Fruit fly (Drosophila melanogaster): ENCODE data around the gene rudhira.

The rudhira gene

dm6 chrX:11820284-11821075 lies 3.8 kb downstream of the rudhira start:
- TF ChIP-seq psq (optimal IDR thresholded peaks at IDR 0.05) (no peak), Myc (optimal IDR thresholded peaks at IDR 0.05) (no peak), insv (optimal IDR thresholded peaks at IDR 0.05) (no peak), ttk (optimal IDR thresholded peaks at IDR 0.05) (no peak), h (optimal IDR thresholded peaks at IDR 0.05) (no peak), Sin3A (optimal IDR thresholded peaks at IDR 0.05) (no peak)

DNA sequence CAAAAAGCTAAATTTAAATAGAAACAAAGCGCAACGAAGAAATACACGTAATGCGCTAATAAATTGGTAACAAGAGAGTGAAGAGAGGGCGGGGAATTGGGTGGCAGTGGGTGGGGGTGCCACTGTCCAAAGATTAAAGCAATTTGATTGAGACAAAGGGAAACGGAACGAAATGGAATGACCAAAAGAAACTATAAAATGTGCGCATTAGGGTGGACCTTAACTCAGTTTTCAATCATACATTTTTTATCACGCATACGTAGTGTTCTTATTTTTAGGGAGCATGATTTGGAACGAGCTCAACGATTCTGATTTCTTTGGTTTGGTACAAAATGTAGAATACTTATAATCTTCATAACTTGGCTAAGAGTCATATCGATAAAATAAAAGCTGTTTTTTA lies 5.2 kb downstream of the rudhira start:
- TF ChIP-seq Myc (optimal IDR thresholded peaks at IDR 0.05) (no peak), ttk (optimal IDR thresholded peaks at IDR 0.05) (no peak), Sin3A (optimal IDR thresholded peaks at IDR 0.05) (no peak), psq (optimal IDR thresholded peaks at IDR 0.05) (no peak), h (optimal IDR thresholded peaks at IDR 0.05) (no peak), insv (optimal IDR thresholded peaks at IDR 0.05) (no peak)

dm6 chrX:11823003-11823402 lies 6.3 kb downstream of the rudhira start:
- no peak for TF ChIP-seq insv (optimal IDR thresholded peaks at IDR 0.05)
- no peak for TF ChIP-seq Sin3A (optimal IDR thresholded peaks at IDR 0.05)
- no peak for TF ChIP-seq h (optimal IDR thresholded peaks at IDR 0.05)
- TF ChIP-seq psq (optimal IDR thresholded peaks at IDR 0.05): no peak
- no peak for TF ChIP-seq ttk (optimal IDR thresholded peaks at IDR 0.05)
- TF ChIP-seq Myc (optimal IDR thresholded peaks at IDR 0.05): no peak

DNA sequence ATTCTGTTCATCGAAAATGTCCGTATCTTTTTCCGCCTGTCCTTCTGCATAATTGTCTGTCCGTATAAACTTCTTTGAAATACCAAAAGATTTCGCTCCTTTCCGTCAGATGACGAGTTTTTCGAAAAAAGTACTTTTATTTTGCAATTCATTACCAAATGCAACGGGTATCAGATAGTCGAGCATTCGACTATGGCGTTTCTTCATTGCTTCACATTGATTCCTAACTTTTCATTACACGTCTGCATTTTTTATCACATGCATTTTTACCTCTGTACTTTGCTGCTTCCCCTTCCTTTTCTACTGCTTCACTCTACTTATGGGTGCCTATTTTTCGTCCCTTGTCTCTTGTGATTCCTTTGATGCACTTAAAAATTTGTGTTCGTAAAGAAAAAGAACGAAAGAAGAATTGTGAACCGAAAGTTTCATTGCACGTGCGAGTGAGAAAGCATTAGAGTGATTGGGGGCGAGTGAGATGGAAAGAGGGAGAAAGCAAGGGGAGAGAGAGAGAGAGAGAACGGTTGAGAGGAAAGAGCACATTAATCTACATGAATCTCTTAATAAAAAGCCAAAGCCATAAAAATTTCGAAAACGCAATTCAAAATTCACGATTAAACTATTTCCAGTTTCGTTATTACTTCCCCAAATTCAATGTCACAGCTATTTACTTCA lies 11.8 kb downstream of the rudhira start:
- no peak for TF ChIP-seq insv (optimal IDR thresholded peaks at IDR 0.05)
- no peak for TF ChIP-seq h (optimal IDR thresholded peaks at IDR 0.05)
- no peak for TF ChIP-seq Sin3A (optimal IDR thresholded peaks at IDR 0.05)
- no peak for TF ChIP-seq ttk (optimal IDR thresholded peaks at IDR 0.05)
- TF ChIP-seq psq (optimal IDR thresholded peaks at IDR 0.05): no peak
- no peak for TF ChIP-seq Myc (optimal IDR thresholded peaks at IDR 0.05)

DNA sequence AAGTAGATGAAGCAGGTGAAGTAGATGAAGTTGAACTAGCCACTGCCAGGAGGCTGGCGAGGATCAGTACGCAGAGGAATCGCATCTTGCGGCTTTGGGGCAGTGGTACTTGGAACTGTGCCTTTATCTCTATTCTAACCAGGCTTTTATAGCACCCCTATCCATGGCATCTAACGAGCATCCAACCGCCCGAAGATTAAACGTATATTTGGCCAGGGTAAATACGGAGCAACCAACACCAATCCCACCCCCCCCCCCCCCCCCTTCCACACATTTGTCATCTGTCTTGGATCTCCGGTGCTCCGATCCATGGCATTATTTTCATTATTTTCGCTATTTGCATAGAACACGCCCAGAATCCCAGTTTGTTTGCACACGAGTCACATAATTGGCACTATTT lies 21.2 kb downstream of the rudhira start, which contains the start of gene CG15741:
Gene CG15741, minus strand, starts transcription at position 101 of the 400 bp plus-strand sequence.
- TF ChIP-seq Sin3A (optimal IDR thresholded peaks at IDR 0.05) (no peak), psq (optimal IDR thresholded peaks at IDR 0.05) (no peak), ttk (optimal IDR thresholded peaks at IDR 0.05) (no peak)

- TF ChIP-seq h (optimal IDR thresholded peaks at IDR 0.05) (no peak), ttk (optimal IDR thresholded peaks at IDR 0.05) (no peak), Sin3A (optimal IDR thresholded peaks at IDR 0.05) (no peak), psq (optimal IDR thresholded peaks at IDR 0.05) (no peak), insv (optimal IDR thresholded peaks at IDR 0.05) (no peak)
Measured at dm6 chrX:11839308-11839707, 22.6 kb downstream of the rudhira start, which contains the start of gene Cyp28c1. Gene Cyp28c1, plus strand, starts transcription at chrX:11839608.

- TF ChIP-seq Myc (optimal IDR thresholded peaks at IDR 0.05) (no peak), Sin3A (optimal IDR thresholded peaks at IDR 0.05) (no peak), psq (optimal IDR thresholded peaks at IDR 0.05) (no peak), ttk (optimal IDR thresholded peaks at IDR 0.05) (no peak), insv (optimal IDR thresholded peaks at IDR 0.05) (no peak), h (optimal IDR thresholded peaks at IDR 0.05) (no peak)
Measured at dm6 chrX:11841702-11842378, 25.1 kb downstream of the rudhira start.

DNA sequence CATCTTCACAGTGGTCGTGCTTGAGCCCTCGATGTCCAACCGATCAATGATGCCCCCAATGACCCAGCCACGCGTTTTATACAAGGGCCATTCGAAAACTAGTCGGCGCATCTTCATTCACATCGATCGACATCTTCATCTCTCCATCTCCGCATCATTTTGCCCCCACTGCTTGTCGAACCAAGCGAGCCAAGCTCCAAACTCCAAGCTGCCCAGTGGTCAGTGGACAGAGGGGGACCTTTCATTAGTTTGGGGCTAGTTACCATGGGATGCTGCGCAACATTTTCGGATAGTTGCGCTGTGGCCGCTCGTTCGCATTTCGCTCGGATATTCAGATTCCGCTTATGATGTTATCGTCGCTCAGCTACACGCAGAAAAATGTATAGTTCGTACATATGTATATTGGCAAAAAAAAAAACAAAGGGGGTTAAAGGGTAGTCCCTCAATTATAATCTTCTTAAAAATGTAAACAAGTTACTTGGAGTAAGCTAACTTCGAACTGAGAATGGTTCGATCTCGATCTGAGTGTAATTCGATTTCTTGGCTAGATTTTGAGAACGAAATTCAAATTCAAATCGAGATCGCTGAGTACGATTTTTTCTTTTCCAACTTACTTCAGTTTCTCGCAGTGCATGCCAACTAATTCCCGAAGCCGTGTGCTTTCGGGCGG lies 29.5 kb downstream of the rudhira start, which contains the start of gene CG15740:
Gene CG15740, minus strand, starts transcription at position 51 of the 670 bp plus-strand sequence.
- no peak for TF ChIP-seq ttk (optimal IDR thresholded peaks at IDR 0.05)
- TF ChIP-seq Sin3A (optimal IDR thresholded peaks at IDR 0.05): no peak
- no peak for TF ChIP-seq insv (optimal IDR thresholded peaks at IDR 0.05)
- TF ChIP-seq Myc (optimal IDR thresholded peaks at IDR 0.05): no peak
- no peak for TF ChIP-seq h (optimal IDR thresholded peaks at IDR 0.05)
- no peak for TF ChIP-seq psq (optimal IDR thresholded peaks at IDR 0.05)

- TF ChIP-seq Sin3A (optimal IDR thresholded peaks at IDR 0.05) (no peak), Myc (optimal IDR thresholded peaks at IDR 0.05) (no peak), insv (optimal IDR thresholded peaks at IDR 0.05) (no peak), h (optimal IDR thresholded peaks at IDR 0.05) (no peak), ttk (optimal IDR thresholded peaks at IDR 0.05) (no peak), psq (optimal IDR thresholded peaks at IDR 0.05) (no peak)
Measured at dm6 chrX:11848507-11849264, 32.0 kb downstream of the rudhira start.

- TF ChIP-seq insv (optimal IDR thresholded peaks at IDR 0.05): no peak
- no peak for TF ChIP-seq psq (optimal IDR thresholded peaks at IDR 0.05)
- TF ChIP-seq ttk (optimal IDR thresholded peaks at IDR 0.05): no peak
- TF ChIP-seq Sin3A (optimal IDR thresholded peaks at IDR 0.05): no peak
- TF ChIP-seq h (optimal IDR thresholded peaks at IDR 0.05): no peak
- no peak for TF ChIP-seq Myc (optimal IDR thresholded peaks at IDR 0.05)
Measured at dm6 chrX:11849267-11849666, 32.6 kb downstream of the rudhira start.

- TF ChIP-seq h (optimal IDR thresholded peaks at IDR 0.05) (no peak), Sin3A (optimal IDR thresholded peaks at IDR 0.05) (no peak), ttk (optimal IDR thresholded peaks at IDR 0.05) (no peak), insv (optimal IDR thresholded peaks at IDR 0.05) (no peak)
Measured at dm6 chrX:11852310-11852709, 35.6 kb downstream of the rudhira start, which contains the start of gene p24-1. Gene p24-1, minus strand, starts transcription at chrX:11852530.
